Worm (Caenorhabditis elegans) whole organism, early embryonic: ENCODE data around the gene slcr-46.3.

Experiments used
- B0310.2 ChIP-seq: sonication (generic microtip); optimal IDR thresholded peaks from 2 replicates; lab custom pipeline; 2016; ENCODE audit warnings: mild to moderate bottlenecking, missing genetic modification characterization, missing compliant biosample characterization
- F13C5.2 ChIP-seq: sonication (generic microtip); optimal IDR thresholded peaks from 2 replicates; lab custom pipeline; 2017; ENCODE audit warnings: mild to moderate bottlenecking, missing genetic modification characterization, inconsistent platforms, missing compliant biosample characterization
- aly-1 ChIP-seq: sonication (generic microtip); optimal IDR thresholded peaks from 2 replicates; lab custom pipeline; 2016; ENCODE audit warnings: missing genetic modification characterization, missing compliant biosample characterization
- ama-1 ChIP-seq: fragments of 150-350 bp; optimal IDR thresholded peaks from 2 replicates; lab custom pipeline; 2014
- ceh-13 ChIP-seq: fragments of 200-800 bp; sonication (Bioruptor generic); optimal IDR thresholded peaks from 2 replicates; lab custom pipeline; 2018; ENCODE audit warnings: mild to moderate bottlenecking, missing genetic modification characterization, missing compliant biosample characterization
- ceh-36 ChIP-seq: sonication (generic microtip); optimal IDR thresholded peaks from 2 replicates; lab custom pipeline; 2016; ENCODE audit warnings: missing genetic modification characterization, inconsistent platforms, missing compliant biosample characterization
- ets-7 ChIP-seq: sonication (generic microtip); optimal IDR thresholded peaks from 2 replicates; lab custom pipeline; 2016; ENCODE audit warnings: missing genotype, missing genetic modification characterization, missing compliant biosample characterization
- flt-1 ChIP-seq: fragments of 200-800 bp; sonication (Bioruptor generic); IDR thresholded peaks from 2 replicates; pipeline ENCODE4 v1.3.6; 2022; ENCODE audit warnings: missing genetic modification characterization, missing compliant biosample characterization
- hmbx-1 ChIP-seq: sonication (generic microtip); optimal IDR thresholded peaks from 2 replicates; lab custom pipeline; 2016; ENCODE audit warnings: mild to moderate bottlenecking, missing genetic modification characterization, missing compliant biosample characterization
- hmg-4 ChIP-seq: fragments of 200-800 bp; sonication (Bioruptor generic); optimal IDR thresholded peaks from 2 replicates; lab custom pipeline; 2018; ENCODE audit warnings: mild to moderate bottlenecking, missing genetic modification characterization, missing compliant biosample characterization
- hnd-1 ChIP-seq: sonication (generic microtip); optimal IDR thresholded peaks from 2 replicates; lab custom pipeline; 2016; ENCODE audit warnings: missing genetic modification characterization, missing compliant biosample characterization
- pes-1 ChIP-seq: fragments of 200-800 bp; sonication (Bioruptor generic); IDR thresholded peaks from 2 replicates; pipeline ENCODE4 v1.3.6; 2022; ENCODE audit warnings: missing genetic modification reagents, missing genetic modification characterization, missing compliant biosample characterization
- scrt-1 ChIP-seq: fragments of 200-800 bp; sonication (Bioruptor generic); IDR thresholded peaks from 2 replicates; pipeline ENCODE4 v1.3.6; 2022; ENCODE audit warnings: missing genetic modification characterization, missing compliant biosample characterization
- sea-1 ChIP-seq: fragments of 200-800 bp; sonication (Bioruptor generic); conservative IDR thresholded peaks from 2 replicates; pipeline ENCODE4 v1.3.6; 2022; ENCODE audit warnings: missing genetic modification characterization, missing compliant biosample characterization
- tbx-11 ChIP-seq: fragments of 200-800 bp; sonication (Bioruptor generic); IDR thresholded peaks from 2 replicates; pipeline ENCODE4 v1.3.6; 2022; ENCODE audit warnings: missing genetic modification characterization, missing compliant biosample characterization
- tbx-37 ChIP-seq: fragments of 200-800 bp; sonication (Bioruptor generic); conservative IDR thresholded peaks from 2 replicates; pipeline ENCODE4 v1.3.6; 2022; ENCODE audit warnings: missing genetic modification reagents, missing genetic modification characterization, missing compliant biosample characterization
- tra-4 ChIP-seq: sonication (generic microtip); optimal IDR thresholded peaks from 2 replicates; lab custom pipeline; 2017; ENCODE audit warnings: missing genetic modification characterization, missing compliant biosample characterization

slcr-46.3 gene

ce11 chrV:9763759-9764158, 39.9 kb upstream of the slcr-46.3 start:
- no peak for TF ChIP-seq flt-1 (GFP tag; lab: Robert Waterston, UW)
- no peak for TF ChIP-seq aly-1 (tag; lab: Kevin White, UChicago)
- no peak for TF ChIP-seq ets-7 (tag; lab: Kevin White, UChicago)
- no peak for TF ChIP-seq F13C5.2
- TF ChIP-seq hmg-4 (GFP tag; lab: Kevin White, UChicago) = no peak
- TF ChIP-seq hmbx-1 = no peak
- no peak for TF ChIP-seq scrt-1 (GFP tag; lab: Robert Waterston, UW)

ce11 chrV:9758437-9758836, 34.5 kb upstream of the slcr-46.3 start:
- TF ChIP-seq hmbx-1 = no peak
- TF ChIP-seq ceh-13 (GFP tag; lab: Kevin White, UChicago) = no peak
- no peak for TF ChIP-seq flt-1 (GFP tag; lab: Robert Waterston, UW)
- no peak for TF ChIP-seq ceh-36 (tag; lab: Kevin White, UChicago)
- TF ChIP-seq ets-7 (tag; lab: Kevin White, UChicago) = no peak
- TF ChIP-seq tbx-11 (GFP tag; lab: Robert Waterston, UW) = no peak
- TF ChIP-seq hmg-4 (GFP tag; lab: Kevin White, UChicago) = no peak
- no peak for TF ChIP-seq scrt-1 (GFP tag; lab: Robert Waterston, UW)
- TF ChIP-seq aly-1 (tag; lab: Kevin White, UChicago) = no peak
- TF ChIP-seq tbx-37 = no peak
- TF ChIP-seq tra-4 = no peak

- TF ChIP-seq aly-1 (tag; lab: Kevin White, UChicago) (no peak), hmbx-1 (no peak), tra-4 (no peak)
Measured at ce11 chrV:9757884-9758283, 34.0 kb upstream of the slcr-46.3 start, which contains the start of gene F58E6.11. F58E6.11 (minus strand) TSS chrV:9757984.

- TF ChIP-seq aly-1 (tag; lab: Kevin White, UChicago) (no peak), hmbx-1 (no peak), B0310.2 (tag; lab: Kevin White, UChicago) (no peak), pes-1 (GFP tag; lab: Robert Waterston, UW) (no peak), sea-1 (GFP tag; lab: Robert Waterston, UW) (no peak), ceh-13 (GFP tag; lab: Kevin White, UChicago) (no peak), ceh-36 (tag; lab: Kevin White, UChicago) (no peak), scrt-1 (GFP tag; lab: Robert Waterston, UW) (no peak), hnd-1 (tag; lab: Kevin White, UChicago) (no peak), hmg-4 (GFP tag; lab: Kevin White, UChicago) (no peak), flt-1 (GFP tag; lab: Robert Waterston, UW) (no peak), tra-4 (no peak), ama-1 (lab: Kevin White, UChicago) (no peak), tbx-37 (no peak), tbx-11 (GFP tag; lab: Robert Waterston, UW) (no peak), F13C5.2 (no peak)
Measured at ce11 chrV:9756242-9756641, 32.3 kb upstream of the slcr-46.3 start, which contains the start of gene hrg-3. hrg-3 (plus strand) TSS chrV:9756468.

- TF ChIP-seq hmg-4 (GFP tag; lab: Kevin White, UChicago) = no peak
- TF ChIP-seq B0310.2 (tag; lab: Kevin White, UChicago) = no peak
- no peak for TF ChIP-seq ceh-13 (GFP tag; lab: Kevin White, UChicago)
- TF ChIP-seq tbx-37 = no peak
- TF ChIP-seq tra-4 = no peak
- TF ChIP-seq ama-1 (lab: Kevin White, UChicago) = no peak
- no peak for TF ChIP-seq hmbx-1
- TF ChIP-seq hnd-1 (tag; lab: Kevin White, UChicago) = no peak
Measured at ce11 chrV:9755725-9756124, 31.8 kb upstream of the slcr-46.3 start, which contains the start of gene F58E6.8. F58E6.8 (minus strand) TSS chrV:9755825.

ce11 chrV:9754459-9754858, 30.6 kb upstream of the slcr-46.3 start, which contains the start of gene F58E6.5:
F58E6.5 (minus strand) TSS chrV:9754559.
- TF ChIP-seq ceh-36 (tag; lab: Kevin White, UChicago) (no peak), B0310.2 (tag; lab: Kevin White, UChicago) (no peak), ets-7 (tag; lab: Kevin White, UChicago) (no peak), sea-1 (GFP tag; lab: Robert Waterston, UW) (no peak), tbx-37 (no peak)

ce11 chrV:9753554-9753953, 29.6 kb upstream of the slcr-46.3 start:
- TF ChIP-seq ets-7 (tag; lab: Kevin White, UChicago) (no peak), scrt-1 (GFP tag; lab: Robert Waterston, UW) (no peak), hmbx-1 (no peak), tbx-37 (no peak), hnd-1 (tag; lab: Kevin White, UChicago) (no peak), flt-1 (GFP tag; lab: Robert Waterston, UW) (no peak), aly-1 (tag; lab: Kevin White, UChicago) (no peak), B0310.2 (tag; lab: Kevin White, UChicago) (no peak), ama-1 (lab: Kevin White, UChicago) (no peak), pes-1 (GFP tag; lab: Robert Waterston, UW) (no peak), ceh-36 (tag; lab: Kevin White, UChicago) (no peak), tbx-11 (GFP tag; lab: Robert Waterston, UW) (no peak), sea-1 (GFP tag; lab: Robert Waterston, UW) (no peak), F13C5.2 (no peak)

- TF ChIP-seq ama-1 (lab: Kevin White, UChicago) (no peak), pes-1 (GFP tag; lab: Robert Waterston, UW) (no peak), flt-1 (GFP tag; lab: Robert Waterston, UW) (no peak), tbx-11 (GFP tag; lab: Robert Waterston, UW) (no peak), sea-1 (GFP tag; lab: Robert Waterston, UW) (no peak), F13C5.2 (no peak), hmg-4 (GFP tag; lab: Kevin White, UChicago) (no peak), tra-4 (no peak)
Measured at ce11 chrV:9752918-9753317, 29.0 kb upstream of the slcr-46.3 start, which contains the start of gene F58E6.6. F58E6.6 (minus strand) TSS chrV:9753018.
